Fruit fly (Drosophila melanogaster): Measurements from ENCODE around the gene Bx42.

The Bx42 gene

dm6 chrX:9077558-9077957, 28.8 kb downstream of the Bx42 start:
- TF ChIP-seq CG8159 (tag; optimal IDR thresholded peaks at IDR 0.05) (no peak), CG12605 (GFP tag; IDR thresholded peaks at IDR 0.05) (peak; percentile 40; the same call in 1 of the 2 replicates), Snoo (tag; optimal IDR thresholded peaks at IDR 0.05) (no peak), CG8301 (tag; optimal IDR thresholded peaks at IDR 0.05) (no peak), CG14655 (GFP tag; optimal IDR thresholded peaks at IDR 0.05) (no peak), CG10348 (GFP tag; IDR thresholded peaks at IDR 0.05) (no peak), EcR (GFP tag; optimal IDR thresholded peaks at IDR 0.05) (no peak), Pif1B (GFP tag; optimal IDR thresholded peaks at IDR 0.05) (no peak), CG32121 (GFP tag; IDR thresholded peaks at IDR 0.05) (no peak), Pif1A (GFP tag; optimal IDR thresholded peaks at IDR 0.05) (peak; percentile 29), CG9948 (tag; optimal IDR thresholded peaks at IDR 0.05) (no peak), D1 (tag; optimal IDR thresholded peaks at IDR 0.05) (no peak), CG15710 (tag; optimal IDR thresholded peaks at IDR 0.05) (peak; percentile 32), CG4496 (GFP tag; IDR thresholded peaks at IDR 0.05) (peak; percentile 8; the same call in 1 of the 3 replicates), CG13204 (GFP tag; optimal IDR thresholded peaks at IDR 0.05) (peak; percentile 64), Ets98B (GFP tag; IDR thresholded peaks at IDR 0.05) (no peak), gl (tag; optimal IDR thresholded peaks at IDR 0.05) (peak; percentile 48), rn (GFP tag; IDR thresholded peaks at IDR 0.05) (no peak), CG34367 (tag; optimal IDR thresholded peaks at IDR 0.05) (peak; percentile 43), fd96Ca (GFP tag; IDR thresholded peaks at IDR 0.05) (no peak), CG17806 (tag; optimal IDR thresholded peaks at IDR 0.05) (no peak)

- no peak for TF ChIP-seq Ets98B (GFP tag; IDR thresholded peaks at IDR 0.05)
- peak; percentile 64 for TF ChIP-seq CG8159 (tag; optimal IDR thresholded peaks at IDR 0.05)
- TF ChIP-seq EcR (GFP tag; optimal IDR thresholded peaks at IDR 0.05) = no peak
- TF ChIP-seq CG32121 (GFP tag; IDR thresholded peaks at IDR 0.05) = peak; percentile 59
- TF ChIP-seq Pif1A (GFP tag; optimal IDR thresholded peaks at IDR 0.05) = peak; percentile 74
- peak; percentile 35; the same call in 1 of the 3 replicates for TF ChIP-seq CG4496 (GFP tag; IDR thresholded peaks at IDR 0.05)
- peak; percentile 44 for TF ChIP-seq CG15710 (tag; optimal IDR thresholded peaks at IDR 0.05)
- TF ChIP-seq CG14655 (GFP tag; optimal IDR thresholded peaks at IDR 0.05) = peak; percentile 56
- TF ChIP-seq CG34367 (tag; optimal IDR thresholded peaks at IDR 0.05) = no peak
- no peak for TF ChIP-seq CG10348 (GFP tag; IDR thresholded peaks at IDR 0.05)
- peak; percentile 30 for TF ChIP-seq Pif1B (GFP tag; optimal IDR thresholded peaks at IDR 0.05)
- TF ChIP-seq CG17806 (tag; optimal IDR thresholded peaks at IDR 0.05) = peak; percentile 2
- 0 out of 3 replicates have a peak, but pooled peaks have one; percentile 36 for TF ChIP-seq fd96Ca (GFP tag; IDR thresholded peaks at IDR 0.05)
- TF ChIP-seq CG9948 (tag; optimal IDR thresholded peaks at IDR 0.05) = peak; percentile 1
- TF ChIP-seq CG8301 (tag; optimal IDR thresholded peaks at IDR 0.05) = peak; percentile 44
- TF ChIP-seq Snoo (tag; optimal IDR thresholded peaks at IDR 0.05) = peak; percentile 67
Measured at dm6 chrX:9075641-9076324, 30.6 kb downstream of the Bx42 start.

- TF ChIP-seq CG34367 (tag; optimal IDR thresholded peaks at IDR 0.05) (no peak), rn (GFP tag; IDR thresholded peaks at IDR 0.05) (no peak), CG8159 (tag; optimal IDR thresholded peaks at IDR 0.05) (no peak), CG15710 (tag; optimal IDR thresholded peaks at IDR 0.05) (no peak), Pif1B (GFP tag; optimal IDR thresholded peaks at IDR 0.05) (no peak), CG8301 (tag; optimal IDR thresholded peaks at IDR 0.05) (no peak), CG17806 (tag; optimal IDR thresholded peaks at IDR 0.05) (no peak), D1 (tag; optimal IDR thresholded peaks at IDR 0.05) (no peak), CG12605 (GFP tag; IDR thresholded peaks at IDR 0.05) (no peak), fd96Ca (GFP tag; IDR thresholded peaks at IDR 0.05) (no peak)
Measured at dm6 chrX:9074040-9074439, 32.4 kb downstream of the Bx42 start.

dm6 chrX:9071308-9071707, 35.1 kb downstream of the Bx42 start, which contains the start of gene CG10970:
CG10970 (minus strand) TSS chrX:9071408.
- TF ChIP-seq CG14655 (GFP tag; optimal IDR thresholded peaks at IDR 0.05) = no peak
- no peak for TF ChIP-seq CG15710 (tag; optimal IDR thresholded peaks at IDR 0.05)
- no peak for TF ChIP-seq CG8301 (tag; optimal IDR thresholded peaks at IDR 0.05)
- TF ChIP-seq CG32121 (GFP tag; IDR thresholded peaks at IDR 0.05) = no peak
- TF ChIP-seq Snoo (tag; optimal IDR thresholded peaks at IDR 0.05) = no peak
- TF ChIP-seq CG34367 (tag; optimal IDR thresholded peaks at IDR 0.05) = no peak
- no peak for TF ChIP-seq CG17806 (tag; optimal IDR thresholded peaks at IDR 0.05)
- no peak for TF ChIP-seq CG8159 (tag; optimal IDR thresholded peaks at IDR 0.05)

- TF ChIP-seq CG32121 (GFP tag; IDR thresholded peaks at IDR 0.05) = peak; percentile 55
- TF ChIP-seq CG9948 (tag; optimal IDR thresholded peaks at IDR 0.05) = peak; percentile 37
- TF ChIP-seq CG17806 (tag; optimal IDR thresholded peaks at IDR 0.05) = peak; percentile 64
- no peak for TF ChIP-seq CG10348 (GFP tag; IDR thresholded peaks at IDR 0.05)
- TF ChIP-seq CG8301 (tag; optimal IDR thresholded peaks at IDR 0.05) = peak; percentile 74
- TF ChIP-seq CG14655 (GFP tag; optimal IDR thresholded peaks at IDR 0.05) = peak; percentile 76
- TF ChIP-seq rn (GFP tag; IDR thresholded peaks at IDR 0.05) = peak; percentile 55; the same call in 1 of the 2 replicates
- TF ChIP-seq Ets98B (GFP tag; IDR thresholded peaks at IDR 0.05) = peak; percentile 83
- peak; percentile 6 for TF ChIP-seq EcR (GFP tag; optimal IDR thresholded peaks at IDR 0.05)
- TF ChIP-seq CG34367 (tag; optimal IDR thresholded peaks at IDR 0.05) = peak; percentile 75
- peak; percentile 68 for TF ChIP-seq CG15710 (tag; optimal IDR thresholded peaks at IDR 0.05)
- TF ChIP-seq Pif1B (GFP tag; optimal IDR thresholded peaks at IDR 0.05) = peak; percentile 63
- TF ChIP-seq CG13204 (GFP tag; optimal IDR thresholded peaks at IDR 0.05) = peak; percentile 44
- TF ChIP-seq D1 (tag; optimal IDR thresholded peaks at IDR 0.05) = no peak
- TF ChIP-seq Pif1A (GFP tag; optimal IDR thresholded peaks at IDR 0.05) = peak; percentile 67
- TF ChIP-seq gl (tag; optimal IDR thresholded peaks at IDR 0.05) = peak; percentile 63
- TF ChIP-seq Snoo (tag; optimal IDR thresholded peaks at IDR 0.05) = no peak
- peak; percentile 75 for TF ChIP-seq CG8159 (tag; optimal IDR thresholded peaks at IDR 0.05)
- peak; percentile 88 for TF ChIP-seq fd96Ca (GFP tag; IDR thresholded peaks at IDR 0.05)
- TF ChIP-seq CG12605 (GFP tag; IDR thresholded peaks at IDR 0.05) = peak; percentile 75
- peak; percentile 92 for TF ChIP-seq CG4496 (GFP tag; IDR thresholded peaks at IDR 0.05)
Measured at dm6 chrX:9068822-9069221, 37.6 kb downstream of the Bx42 start.

Data from whole organism, pupa.